Fruit fly (Drosophila melanogaster) whole organism, embryonic: ENCODE measurements around the gene CG9171.
A peak's percentile ranks its signal among the peaks of the same experiment; 100 is the strongest.

Source experiments
- BEAF-32 ChIP-seq: fragments of 200-800 bp; sonication (Bioruptor generic); optimal IDR thresholded peaks from 3 replicates; lab custom pipeline; 2017; ENCODE audit warnings: missing biosample characterization, missing genetic modification characterization, mild to moderate bottlenecking, moderate library complexity, missing genetic modification reagents
- CG10979 ChIP-seq: fragments of 200-800 bp; sonication (Bioruptor generic); optimal IDR thresholded peaks from 2 replicates; lab custom pipeline; 2018; ENCODE audit warnings: missing biosample characterization, mild to moderate bottlenecking, missing genetic modification characterization, moderate library complexity
- CG13424 ChIP-seq: fragments of 200-800 bp; sonication (Bioruptor generic); optimal IDR thresholded peaks from 2 replicates; lab custom pipeline; 2019; ENCODE audit warnings: missing biosample characterization, mild to moderate bottlenecking, missing genetic modification characterization, moderate library complexity
- CG13894 ChIP-seq: fragments of 200-800 bp; sonication (Bioruptor generic); optimal IDR thresholded peaks from 3 replicates; lab custom pipeline; 2018; ENCODE audit warnings: missing biosample characterization, mild to moderate bottlenecking, missing genetic modification characterization, moderate library complexity
- CG14860 ChIP-seq: fragments of 200-800 bp; sonication (Bioruptor generic); IDR thresholded peaks from 3 replicates; pipeline ENCODE4 v1.3.6; 2022; ENCODE audit warnings: missing biosample characterization, missing genetic modification characterization; ENCODE audit not compliant: partially characterized antibody
- CG15479 ChIP-seq: fragments of 200-800 bp; sonication (Bioruptor generic); optimal IDR thresholded peaks from 3 replicates; lab custom pipeline; 2019; ENCODE audit warnings: missing biosample characterization, mild to moderate bottlenecking, missing genetic modification characterization, moderate library complexity
- CG17361 ChIP-seq: fragments of 200-800 bp; sonication (Bioruptor generic); IDR thresholded peaks from 3 replicates; pipeline ENCODE4 v1.3.6; 2022; ENCODE audit warnings: missing biosample characterization, missing genetic modification characterization
- CG17612 ChIP-seq: fragments of 200-800 bp; sonication (Bioruptor generic); IDR thresholded peaks from 2 replicates; pipeline ENCODE4 v1.3.6; 2022; ENCODE audit warnings: missing biosample characterization, missing genetic modification characterization
- CG17802 ChIP-seq: fragments of 200-800 bp; sonication (Bioruptor generic); optimal IDR thresholded peaks from 2 replicates; lab custom pipeline; 2018; ENCODE audit warnings: missing biosample characterization, mild to moderate bottlenecking, missing genetic modification characterization, moderate library complexity
- CG2129 ChIP-seq: fragments of 200-800 bp; sonication (Bioruptor generic); IDR thresholded peaks from 2 replicates; pipeline ENCODE4 v1.3.6; 2022; ENCODE audit warnings: missing biosample characterization, missing genetic modification characterization; ENCODE audit not compliant: partially characterized antibody
- CG2712 ChIP-seq: fragments of 200-800 bp; optimal IDR thresholded peaks from 3 replicates; lab custom pipeline; 2019; ENCODE audit warnings: missing biosample characterization, mild to moderate bottlenecking, missing genetic modification characterization, moderate library complexity
- CG30403 ChIP-seq: fragments of 200-800 bp; sonication (Bioruptor generic); optimal IDR thresholded peaks from 3 replicates; lab custom pipeline; 2016; ENCODE audit warnings: missing biosample characterization, missing genetic modification characterization
- CG34224 ChIP-seq: fragments of 200-800 bp; sonication (Bioruptor generic); IDR thresholded peaks from 3 replicates; pipeline ENCODE4 v1.3.6; 2022; ENCODE audit warnings: missing biosample characterization, missing genetic modification characterization; ENCODE audit not compliant: partially characterized antibody
- CG34376 ChIP-seq: fragments of 200-800 bp; sonication (Bioruptor generic); optimal IDR thresholded peaks from 2 replicates; lab custom pipeline; 2018; ENCODE audit warnings: missing biosample characterization, mild to moderate bottlenecking, missing genetic modification characterization
- CG6175 ChIP-seq: fragments of 200-800 bp; sonication (Bioruptor generic); IDR thresholded peaks from 3 replicates; pipeline ENCODE4 v1.3.6; 2022; ENCODE audit warnings: missing biosample characterization, missing genetic modification characterization
- CG6272 ChIP-seq: fragments of 200-800 bp; sonication (Bioruptor generic); IDR thresholded peaks from 2 replicates; pipeline ENCODE4 v1.3.6; 2022; ENCODE audit warnings: missing biosample characterization, missing genetic modification characterization
- CG8290 ChIP-seq, 3 experiments: fragments of 200-800 bp; sonication (Bioruptor generic); optimal IDR thresholded peaks; 2 replicates each; lab custom pipeline; 2016 to 2019; ENCODE audit warnings: missing biosample characterization in 3 of 3, missing genetic modification characterization in 3 of 3, mild to moderate bottlenecking in 2 of 3, moderate library complexity in 1 of 3
- CG8388 ChIP-seq: fragments of 200-800 bp; sonication (Bioruptor generic); optimal IDR thresholded peaks from 2 replicates; lab custom pipeline; 2019; ENCODE audit warnings: missing biosample characterization, mild to moderate bottlenecking, missing genetic modification characterization, moderate library complexity
- Dfd ChIP-seq, 2 experiments: fragments of >200 bp; optimal IDR thresholded peaks; 2 replicates each; lab custom pipeline; 2017; ENCODE audit warnings: missing biosample characterization in 2 of 2, missing genetic modification characterization in 2 of 2
- Dll ChIP-seq: fragments of 200-800 bp; sonication (Bioruptor generic); IDR thresholded peaks from 4 replicates; pipeline ENCODE4 v1.3.6; 2022; ENCODE audit warnings: missing biosample characterization, missing genetic modification characterization; ENCODE audit not compliant: partially characterized antibody
- E2f1 ChIP-seq: fragments of 200-800 bp; sonication (Bioruptor generic); IDR thresholded peaks from 2 replicates; pipeline ENCODE4 v1.3.6; 2022; ENCODE audit warnings: missing biosample characterization, missing genetic modification characterization
- Ets65A ChIP-seq: fragments of 200-800 bp; sonication (Bioruptor generic); peaks from one replicate; lab custom pipeline; 2016; ENCODE audit warnings: missing biosample characterization, missing genetic modification characterization
- H15 ChIP-seq: fragments of 200-800 bp; sonication (Bioruptor generic); IDR thresholded peaks from 3 replicates; pipeline ENCODE4 v1.3.6; 2022; ENCODE audit warnings: missing biosample characterization, missing genetic modification characterization
- Med ChIP-seq: fragments of 200-800 bp; sonication (Bioruptor generic); peaks from one replicate; lab custom pipeline; 2016; ENCODE audit warnings: missing biosample characterization, missing genetic modification characterization, mild to moderate bottlenecking, inconsistent platforms, moderate library complexity
- Oli ChIP-seq: fragments of 200-800 bp; sonication (Bioruptor generic); optimal IDR thresholded peaks from 2 replicates; lab custom pipeline; 2018; ENCODE audit warnings: missing biosample characterization, mild to moderate bottlenecking, missing genetic modification characterization, moderate library complexity
- PHDP ChIP-seq: fragments of 200-800 bp; sonication (Bioruptor generic); optimal IDR thresholded peaks from 3 replicates; lab custom pipeline; 2018; ENCODE audit warnings: missing biosample characterization, mild to moderate bottlenecking, missing genetic modification characterization, moderate library complexity
- Pdp1 ChIP-seq, 2 experiments: fragments of 200-800 bp; sonication (Bioruptor generic); optimal IDR thresholded peaks; 3 replicates each; lab custom pipeline; 2016; ENCODE audit warnings: missing biosample characterization in 2 of 2, missing genetic modification characterization in 2 of 2, mild to moderate bottlenecking in 1 of 2, moderate library complexity in 1 of 2
- Ptx1 ChIP-seq: fragments of 200-800 bp; sonication (Bioruptor generic); IDR thresholded peaks from 2 replicates; pipeline ENCODE4 v1.3.6; 2022; ENCODE audit warnings: missing biosample characterization, missing genetic modification characterization
- ase ChIP-seq: fragments of 200-800 bp; sonication (Bioruptor generic); IDR thresholded peaks from 3 replicates; pipeline ENCODE4 v1.3.6; 2022; ENCODE audit warnings: missing biosample characterization, missing genetic modification characterization
- br ChIP-seq: fragments of >200 bp; optimal IDR thresholded peaks from 2 replicates; lab custom pipeline; 2017
- cato ChIP-seq: fragments of 200-800 bp; sonication (Bioruptor generic); optimal IDR thresholded peaks from 2 replicates; lab custom pipeline; 2016; ENCODE audit warnings: missing biosample characterization, missing genetic modification characterization, borderline replicate concordance
- danr ChIP-seq: fragments of 200-800 bp; sonication (Bioruptor generic); IDR thresholded peaks from 2 replicates; pipeline ENCODE4 v1.3.6; 2022; ENCODE audit warnings: missing biosample characterization, missing genetic modification characterization
- dm ChIP-seq: fragments of 200-800 bp; sonication (Bioruptor generic); optimal IDR thresholded peaks from 3 replicates; lab custom pipeline; 2016; ENCODE audit warnings: missing biosample characterization, missing genetic modification characterization
- ewg ChIP-seq: fragments of 200-800 bp; sonication (Bioruptor generic); optimal IDR thresholded peaks from 3 replicates; lab custom pipeline; 2017; ENCODE audit warnings: mild to moderate bottlenecking, missing biosample characterization, missing genetic modification reagents, missing genetic modification characterization
- fd102C ChIP-seq: fragments of 200-800 bp; sonication (Bioruptor generic); optimal IDR thresholded peaks from 2 replicates; lab custom pipeline; 2018; ENCODE audit warnings: missing biosample characterization, mild to moderate bottlenecking, missing genetic modification characterization, moderate library complexity
- gcm2 ChIP-seq: fragments of 200-800 bp; sonication (Bioruptor generic); optimal IDR thresholded peaks from 2 replicates; lab custom pipeline; 2016; ENCODE audit warnings: missing biosample characterization, missing genetic modification characterization
- grau ChIP-seq: fragments of 200-800 bp; optimal IDR thresholded peaks from 3 replicates; lab custom pipeline; 2019; ENCODE audit warnings: missing biosample characterization, mild to moderate bottlenecking, missing genetic modification characterization, moderate library complexity
- gro ChIP-seq: fragments of 200-800 bp; sonication (Bioruptor generic); optimal IDR thresholded peaks from 2 replicates; lab custom pipeline; 2016; ENCODE audit warnings: missing biosample characterization, missing genetic modification characterization
- nerfin-1 ChIP-seq: fragments of 200-800 bp; sonication (Bioruptor generic); optimal IDR thresholded peaks from 3 replicates; lab custom pipeline; 2019; ENCODE audit warnings: missing biosample characterization, mild to moderate bottlenecking, missing genetic modification characterization, moderate library complexity
- oc ChIP-seq: fragments of 200-800 bp; sonication (Bioruptor generic); optimal IDR thresholded peaks from 2 replicates; lab custom pipeline; 2018; ENCODE audit warnings: missing biosample characterization, mild to moderate bottlenecking, missing genetic modification characterization, moderate library complexity
- otp ChIP-seq: fragments of 200-800 bp; sonication (Bioruptor generic); IDR thresholded peaks from 3 replicates; pipeline ENCODE4, ENCODE4 v1.3.6; 2022; ENCODE audit warnings: missing biosample characterization, missing genetic modification characterization
- pita ChIP-seq: fragments of 200-800 bp; sonication (Bioruptor generic); optimal IDR thresholded peaks from 2 replicates; lab custom pipeline; 2017; ENCODE audit warnings: missing biosample characterization, mild to moderate bottlenecking, missing genetic modification characterization
- run ChIP-seq: fragments of 200-800 bp; sonication (Bioruptor generic); optimal IDR thresholded peaks from 3 replicates; lab custom pipeline; 2018; ENCODE audit warnings: missing biosample characterization, mild to moderate bottlenecking, missing genetic modification characterization
- sim ChIP-seq: fragments of 200-800 bp; sonication (Bioruptor generic); IDR thresholded peaks from 2 replicates; pipeline ENCODE4 v1.3.6; 2022; ENCODE audit warnings: missing biosample characterization, missing genetic modification characterization
- slbo ChIP-seq: fragments of 200-800 bp; sonication (Bioruptor generic); IDR thresholded peaks from 2 replicates; pipeline ENCODE4 v1.3.6; 2022; ENCODE audit warnings: missing biosample characterization, missing genetic modification characterization
- sug ChIP-seq: fragments of 200-800 bp; optimal IDR thresholded peaks from 2 replicates; lab custom pipeline; 2019; ENCODE audit warnings: missing biosample characterization, mild to moderate bottlenecking, missing genetic modification characterization, moderate library complexity
- trem ChIP-seq: fragments of 200-800 bp; optimal IDR thresholded peaks from 3 replicates; lab custom pipeline; 2019; ENCODE audit warnings: missing biosample characterization, mild to moderate bottlenecking, missing genetic modification characterization, moderate library complexity
- twi ChIP-seq: fragments of 200-800 bp; optimal IDR thresholded peaks from 2 replicates; lab custom pipeline; 2019; ENCODE audit warnings: missing biosample characterization, mild to moderate bottlenecking, missing genetic modification characterization, moderate library complexity
- zen2 ChIP-seq: fragments of 200-800 bp; sonication (Bioruptor generic); IDR thresholded peaks from 3 replicates; pipeline ENCODE4 v1.3.6; 2022; ENCODE audit warnings: missing biosample characterization, missing genetic modification characterization; ENCODE audit not compliant: partially characterized antibody
- zfh1 ChIP-seq: fragments of 200-800 bp; sonication (Bioruptor generic); IDR thresholded peaks from 3 replicates; pipeline ENCODE4 v1.3.6; 2022; ENCODE audit warnings: missing biosample characterization, missing genetic modification characterization

The CG9171 gene

dm6 chr2L:5781181-5781580 is 18.9 kb downstream of the CG9171 start:
- no peak for TF ChIP-seq run (tag; lab: Kevin White, UChicago)
- TF ChIP-seq Med (GFP tag; lab: Kevin White, UChicago): peak; percentile 80
- TF ChIP-seq ewg (GFP tag; lab: Kevin White, UChicago): no peak
- no peak for TF ChIP-seq Pdp1 (GFP tag; optimal IDR thresholded peaks at IDR 0.05; lab: Kevin White, UChicago)
- TF ChIP-seq CG17361 (GFP tag; lab: Robert Waterston, UW): no peak
- no peak for TF ChIP-seq CG2129 (GFP tag; lab: Robert Waterston, UW)
- 0 out of 3 replicates have a peak, but pooled peaks have one; percentile 26 for TF ChIP-seq zen2 (GFP tag; lab: Robert Waterston, UW)
- TF ChIP-seq Ets65A (GFP tag; lab: Kevin White, UChicago): peak; percentile 87
- no peak for TF ChIP-seq sug (tag; lab: Kevin White, UChicago)
- TF ChIP-seq CG17612 (GFP tag; lab: Robert Waterston, UW): 0 out of 2 replicates have a peak, but pooled peaks have one; percentile 14
- no peak for TF ChIP-seq BEAF-32 (GFP tag; lab: Kevin White, UChicago)
- no peak for TF ChIP-seq E2f1 (GFP tag; lab: Robert Waterston, UW)
- TF ChIP-seq CG8388 (GFP tag; lab: Kevin White, UChicago): no peak
- no peak for TF ChIP-seq H15
- TF ChIP-seq CG15479 (GFP tag; lab: Kevin White, UChicago): no peak
- peak; percentile 73 for TF ChIP-seq CG14860 (GFP tag; lab: Robert Waterston, UW)
- TF ChIP-seq ase (GFP tag; lab: Robert Waterston, UW): no peak
- TF ChIP-seq CG30403: peak; percentile 16
- TF ChIP-seq Oli (tag; lab: Kevin White, UChicago): no peak
- TF ChIP-seq twi (tag; lab: Kevin White, UChicago): no peak
- no peak for TF ChIP-seq pita (GFP tag; lab: Kevin White, UChicago)
- TF ChIP-seq cato: no peak
- TF ChIP-seq CG8290 (GFP tag; optimal IDR thresholded peaks at IDR 0.05; lab: Kevin White, UChicago): no peak
- TF ChIP-seq CG8290 (tag; optimal IDR thresholded peaks at IDR 0.05; lab: Kevin White, UChicago): peak in 1 of 2 experiments; percentile 26
- TF ChIP-seq CG10979: no peak
- no peak for TF ChIP-seq gro (GFP tag; lab: Kevin White, UChicago)
- no peak for TF ChIP-seq sim (GFP tag; lab: Robert Waterston, UW)
- no peak for TF ChIP-seq CG13894 (tag; lab: Kevin White, UChicago)
- TF ChIP-seq CG6272 (GFP tag; lab: Robert Waterston, UW): no peak
- TF ChIP-seq oc (tag; lab: Kevin White, UChicago): no peak
- no peak for TF ChIP-seq dm (GFP tag; lab: Kevin White, UChicago)
- TF ChIP-seq CG17802 (tag; lab: Kevin White, UChicago): no peak
- TF ChIP-seq Ptx1 (GFP tag; lab: Robert Waterston, UW): 0 out of 2 replicates have a peak, but pooled peaks have one; percentile 21
- no peak for TF ChIP-seq br
- TF ChIP-seq PHDP (tag; lab: Kevin White, UChicago): no peak
- no peak for TF ChIP-seq otp (GFP tag; lab: Robert Waterston, UW)
- no peak for TF ChIP-seq CG6175
- peak; percentile 23; the same call in 1 of the 2 replicates for TF ChIP-seq slbo
- no peak for TF ChIP-seq CG13424 (tag; lab: Kevin White, UChicago)
- TF ChIP-seq Dll (GFP tag; lab: Robert Waterston, UW): peak; percentile 40; the same call in 1 of the 4 replicates
- no peak for TF ChIP-seq Dfd (GFP tag; optimal IDR thresholded peaks at IDR 0.05; lab: Kevin White, UChicago)
- no peak for TF ChIP-seq CG34224
- TF ChIP-seq nerfin-1: no peak
- no peak for TF ChIP-seq trem (tag; lab: Kevin White, UChicago)
- TF ChIP-seq CG34376: no peak
- no peak for TF ChIP-seq fd102C (GFP tag; lab: Kevin White, UChicago)
- TF ChIP-seq danr (GFP tag; lab: Robert Waterston, UW): no peak
- no peak for TF ChIP-seq zfh1 (GFP tag; lab: Robert Waterston, UW)
- TF ChIP-seq gcm2 (GFP tag; lab: Kevin White, UChicago): no peak
- TF ChIP-seq grau (tag; lab: Kevin White, UChicago): no peak
- no peak for TF ChIP-seq CG2712
